Worm (Caenorhabditis elegans): ENCODE results near the gene Y47D7A.9.

The Y47D7A.9 gene

ce11 chrV:4447637-4448036 lies 23.9 kb upstream of the Y47D7A.9 start:
- TF ChIP-seq lin-11 (tag; optimal IDR thresholded peaks at IDR 0.05): no peak
- TF ChIP-seq dmd-4 (tag; optimal IDR thresholded peaks at IDR 0.05): no peak
- TF ChIP-seq lin-13 (GFP tag; optimal IDR thresholded peaks at IDR 0.05): no peak
- no peak for TF ChIP-seq sma-9 (GFP tag; optimal IDR thresholded peaks at IDR 0.05)
- TF ChIP-seq sma-9 (tag; optimal IDR thresholded peaks at IDR 0.05): no peak
- no peak for TF ChIP-seq zag-1 (tag; optimal IDR thresholded peaks at IDR 0.05)
- no peak for TF ChIP-seq mab-5 (tag; optimal IDR thresholded peaks at IDR 0.05)
- no peak for TF ChIP-seq blmp-1 (tag; optimal IDR thresholded peaks at IDR 0.05; ENCODE audit: insufficient read depth)
- TF ChIP-seq nhr-237 (tag; optimal IDR thresholded peaks at IDR 0.05): no peak
- no peak for TF ChIP-seq nhr-11 (tag; optimal IDR thresholded peaks at IDR 0.05)
- no peak for TF ChIP-seq gmeb-1 (tag; optimal IDR thresholded peaks at IDR 0.05)
- no peak for TF ChIP-seq aly-2 (tag; optimal IDR thresholded peaks at IDR 0.05)
- no peak for TF ChIP-seq mdl-1 (tag; optimal IDR thresholded peaks at IDR 0.05)
- no peak for TF ChIP-seq ceh-82 (tag; optimal IDR thresholded peaks at IDR 0.05)
- no peak for TF ChIP-seq lsy-2 (tag; optimal IDR thresholded peaks at IDR 0.05)

- no peak for TF ChIP-seq nhr-21 (tag; optimal IDR thresholded peaks at IDR 0.05)
- TF ChIP-seq nhr-77 (tag; optimal IDR thresholded peaks at IDR 0.05): no peak
- peak; percentile 58 for TF ChIP-seq fos-1 (tag; optimal IDR thresholded peaks at IDR 0.05)
Measured at ce11 chrV:4442749-4443381, 19.1 kb upstream of the Y47D7A.9 start, which contains the start of gene rft-1. Gene rft-1, minus strand, starts transcription at chrV:4443223.

- no peak for TF ChIP-seq alr-1 (tag; optimal IDR thresholded peaks at IDR 0.05)
- TF ChIP-seq blmp-1 (tag; optimal IDR thresholded peaks at IDR 0.05; ENCODE audit: insufficient read depth): peak; percentile 61
- TF ChIP-seq nhr-25 (tag; optimal IDR thresholded peaks at IDR 0.05): peak; percentile 17
Measured at ce11 chrV:4437215-4437614, 13.5 kb upstream of the Y47D7A.9 start.

ce11 chrV:4435411-4435981 lies 11.7 kb upstream of the Y47D7A.9 start, which contains the start of gene Y47D7A.13:
Gene Y47D7A.13, minus strand, starts transcription at chrV:4435927.
- TF ChIP-seq mdl-1 (tag; optimal IDR thresholded peaks at IDR 0.05) (no peak), unc-39 (tag; optimal IDR thresholded peaks at IDR 0.05) (no peak), lin-11 (tag; optimal IDR thresholded peaks at IDR 0.05) (no peak), nhr-23 (tag; optimal IDR thresholded peaks at IDR 0.05) (no peak), unc-62 (GFP tag; optimal IDR thresholded peaks at IDR 0.05) (no peak), sem-4 (tag; optimal IDR thresholded peaks at IDR 0.05) (no peak), snpc-4 (tag; optimal IDR thresholded peaks at IDR 0.05) (no peak), nhr-12 (tag; optimal IDR thresholded peaks at IDR 0.05) (no peak), elt-1 (tag; optimal IDR thresholded peaks at IDR 0.05) (no peak)

- TF ChIP-seq alr-1 (tag; optimal IDR thresholded peaks at IDR 0.05) (no peak), mdl-1 (tag; optimal IDR thresholded peaks at IDR 0.05) (no peak), nhr-21 (tag; optimal IDR thresholded peaks at IDR 0.05) (no peak), dmd-4 (tag; optimal IDR thresholded peaks at IDR 0.05) (no peak), C34F6.9 (tag; optimal IDR thresholded peaks at IDR 0.05) (no peak), lin-13 (GFP tag; optimal IDR thresholded peaks at IDR 0.05) (no peak), lin-39 (tag; optimal IDR thresholded peaks at IDR 0.05) (no peak), gmeb-1 (tag; optimal IDR thresholded peaks at IDR 0.05) (no peak), sma-3 (GFP tag; optimal IDR thresholded peaks at IDR 0.05) (no peak), unc-55 (GFP tag; optimal IDR thresholded peaks at IDR 0.05) (no peak), Y55F3AM.14 (GFP tag; optimal IDR thresholded peaks at IDR 0.05) (no peak), lin-11 (tag; optimal IDR thresholded peaks at IDR 0.05) (no peak), elt-3 (tag; optimal IDR thresholded peaks at IDR 0.05) (no peak), egl-27 (tag; optimal IDR thresholded peaks at IDR 0.05) (no peak), R02D3.7 (tag; optimal IDR thresholded peaks at IDR 0.05) (no peak), F13H6.1 (tag; optimal IDR thresholded peaks at IDR 0.05) (no peak)
Measured at ce11 chrV:4432783-4433237, 9.1 kb upstream of the Y47D7A.9 start, which contains the start of gene Y47D7A.15. Gene Y47D7A.15, minus strand, starts transcription at chrV:4433187.

All from whole organism, L2 larva.